Worm (Caenorhabditis elegans): ENCODE data around the gene K05F1.13.

K05F1.13 gene

ce11 chrII:5819655-5820054 is 30.7 kb downstream of the K05F1.13 start:
- peak; percentile 71 for TF ChIP-seq unc-55 (GFP tag; optimal IDR thresholded peaks at IDR 0.05)
- TF ChIP-seq sma-3 (GFP tag; optimal IDR thresholded peaks at IDR 0.05): peak; percentile 16
- no peak for TF ChIP-seq dmd-4 (tag; optimal IDR thresholded peaks at IDR 0.05)
- TF ChIP-seq nhr-11 (tag; optimal IDR thresholded peaks at IDR 0.05): no peak
- peak; percentile 12 for TF ChIP-seq sma-9 (GFP tag; optimal IDR thresholded peaks at IDR 0.05)
- TF ChIP-seq sma-9 (tag; optimal IDR thresholded peaks at IDR 0.05): no peak
- no peak for TF ChIP-seq blmp-1 (tag; optimal IDR thresholded peaks at IDR 0.05; ENCODE audit: insufficient read depth)

- TF ChIP-seq ZK546.5 (tag; optimal IDR thresholded peaks at IDR 0.05) (no peak), nhr-77 (tag; optimal IDR thresholded peaks at IDR 0.05) (no peak), lsy-2 (tag; optimal IDR thresholded peaks at IDR 0.05) (peak in 1 of 2 experiments; percentile 31), unc-55 (GFP tag; optimal IDR thresholded peaks at IDR 0.05) (peak; percentile 40), ceh-16 (tag; optimal IDR thresholded peaks at IDR 0.05) (no peak), nhr-129 (tag; optimal IDR thresholded peaks at IDR 0.05) (peak; percentile 5), crh-2 (tag; optimal IDR thresholded peaks at IDR 0.05) (peak; percentile 36), C34F6.9 (tag; optimal IDR thresholded peaks at IDR 0.05) (peak; percentile 24)
Measured at ce11 chrII:5820282-5820762, 31.4 kb downstream of the K05F1.13 start, which contains the start of gene ehs-1. Gene ehs-1 (plus strand): TSS chrII:5820712.

ce11 chrII:5827364-5827763 is 38.4 kb downstream of the K05F1.13 start, which contains the start of gene tbc-2:
Gene tbc-2 (minus strand): TSS chrII:5827443.
- TF ChIP-seq nhr-10 (tag; optimal IDR thresholded peaks at IDR 0.05) (no peak), unc-55 (GFP tag; optimal IDR thresholded peaks at IDR 0.05) (no peak), sem-4 (tag; optimal IDR thresholded peaks at IDR 0.05) (no peak), lin-11 (tag; optimal IDR thresholded peaks at IDR 0.05) (no peak), ama-1 (optimal IDR thresholded peaks at IDR 0.05) (no peak), sma-3 (GFP tag; optimal IDR thresholded peaks at IDR 0.05) (peak; percentile 8), ceh-16 (tag; optimal IDR thresholded peaks at IDR 0.05) (no peak), blmp-1 (tag; optimal IDR thresholded peaks at IDR 0.05; ENCODE audit: insufficient read depth) (peak; percentile 26), ztf-4 (tag; optimal IDR thresholded peaks at IDR 0.05) (no peak)

- TF ChIP-seq ztf-1 (GFP tag; conservative IDR thresholded peaks at IDR 0.05): no peak
- no peak for TF ChIP-seq gmeb-1 (tag; optimal IDR thresholded peaks at IDR 0.05)
Measured at ce11 chrII:5828486-5828885, 39.6 kb downstream of the K05F1.13 start, which contains the start of gene ZK1248.11. Gene ZK1248.11 (minus strand): TSS chrII:5828586.

- no peak for TF ChIP-seq gmeb-1 (tag; optimal IDR thresholded peaks at IDR 0.05)
- no peak for TF ChIP-seq alr-1 (tag; optimal IDR thresholded peaks at IDR 0.05)
- TF ChIP-seq fos-1 (tag; optimal IDR thresholded peaks at IDR 0.05): peak; percentile 47
- TF ChIP-seq lin-13 (GFP tag; optimal IDR thresholded peaks at IDR 0.05): no peak
Measured at ce11 chrII:5829940-5830424, 41.1 kb downstream of the K05F1.13 start, which contains the start of gene col-74. Gene col-74 (plus strand): TSS chrII:5830374.

- no peak for TF ChIP-seq ztf-1 (GFP tag; conservative IDR thresholded peaks at IDR 0.05)
Measured at ce11 chrII:5831373-5831772, 42.5 kb downstream of the K05F1.13 start.

- TF ChIP-seq ceh-82 (tag; optimal IDR thresholded peaks at IDR 0.05) (no peak), nhr-12 (tag; optimal IDR thresholded peaks at IDR 0.05) (no peak), skn-1 (tag; optimal IDR thresholded peaks at IDR 0.05) (no peak)
Measured at ce11 chrII:5833136-5833535, 44.2 kb downstream of the K05F1.13 start, which contains the start of gene gtap-1. Gene gtap-1 (minus strand): TSS chrII:5833236.

- TF ChIP-seq gmeb-1 (tag; optimal IDR thresholded peaks at IDR 0.05) (no peak), nhr-21 (tag; optimal IDR thresholded peaks at IDR 0.05) (no peak), nhr-10 (tag; optimal IDR thresholded peaks at IDR 0.05) (no peak), nhr-237 (tag; optimal IDR thresholded peaks at IDR 0.05) (no peak), unc-62 (GFP tag; optimal IDR thresholded peaks at IDR 0.05) (no peak), Y55F3AM.14 (GFP tag; optimal IDR thresholded peaks at IDR 0.05) (no peak), ztf-1 (GFP tag; conservative IDR thresholded peaks at IDR 0.05) (no peak), lsy-2 (tag; optimal IDR thresholded peaks at IDR 0.05) (no peak), R02D3.7 (tag; optimal IDR thresholded peaks at IDR 0.05) (no peak), nhr-25 (tag; optimal IDR thresholded peaks at IDR 0.05) (no peak), ztf-4 (tag; optimal IDR thresholded peaks at IDR 0.05) (no peak), unc-39 (tag; optimal IDR thresholded peaks at IDR 0.05) (no peak), skn-1 (tag; optimal IDR thresholded peaks at IDR 0.05) (no peak), sem-4 (tag; optimal IDR thresholded peaks at IDR 0.05) (no peak), ceh-16 (tag; optimal IDR thresholded peaks at IDR 0.05) (no peak), F13H6.1 (tag; optimal IDR thresholded peaks at IDR 0.05) (no peak), sma-9 (GFP tag; optimal IDR thresholded peaks at IDR 0.05) (no peak), sma-9 (tag; optimal IDR thresholded peaks at IDR 0.05) (no peak), aly-2 (tag; optimal IDR thresholded peaks at IDR 0.05) (no peak)
Measured at ce11 chrII:5835146-5835545, 46.2 kb downstream of the K05F1.13 start.
